Worm (Caenorhabditis elegans): ENCODE results near the gene cyn-7.
A peak's percentile ranks its signal among the peaks of the same experiment; 100 is the strongest.

cyn-7 gene

ce11 chrV:15143798-15144197 is 43.4 kb downstream of the cyn-7 start, which contains the start of gene K08F9.4 (continued):
- TF ChIP-seq hlh-17 (GFP tag; optimal IDR thresholded peaks at IDR 0.05; ENCODE audit: borderline replicate concordance) = no peak
- TF ChIP-seq aha-1 (tag; optimal IDR thresholded peaks at IDR 0.05) = no peak
- no peak for TF ChIP-seq pax-3 (tag; optimal IDR thresholded peaks at IDR 0.05)
- TF ChIP-seq tbx-2 (tag; optimal IDR thresholded peaks at IDR 0.05) = peak; percentile 50
- TF ChIP-seq unc-130 (tag; optimal IDR thresholded peaks at IDR 0.05) = peak; percentile 70
- no peak for TF ChIP-seq zag-1 (tag; optimal IDR thresholded peaks at IDR 0.05)
- peak; percentile 83 for TF ChIP-seq mep-1 (tag; optimal IDR thresholded peaks at IDR 0.05)
- TF ChIP-seq nhr-20 (tag; optimal IDR thresholded peaks at IDR 0.05) = peak; percentile 68
- no peak for TF ChIP-seq ets-5 (GFP tag; IDR thresholded peaks at IDR 0.05)
- TF ChIP-seq sox-4 (tag; optimal IDR thresholded peaks at IDR 0.05) = no peak
- peak; percentile 13 for TF ChIP-seq fkh-8 (tag; optimal IDR thresholded peaks at IDR 0.05)
- TF ChIP-seq rnt-1 (tag; optimal IDR thresholded peaks at IDR 0.05) = peak; percentile 73
- peak; percentile 82 to 83 for TF ChIP-seq efl-1 (optimal IDR thresholded peaks at IDR 0.05)
- TF ChIP-seq efl-1 (GFP tag; optimal IDR thresholded peaks at IDR 0.05 in 1 of 2) = peak; percentile 72 to 95
- no peak for TF ChIP-seq pag-3 (tag; optimal IDR thresholded peaks at IDR 0.05; ENCODE audit: borderline replicate concordance, insufficient read depth)
- TF ChIP-seq zip-4 (GFP tag; optimal IDR thresholded peaks at IDR 0.05) = no peak
- no peak for TF ChIP-seq hpl-2 (GFP tag; optimal IDR thresholded peaks at IDR 0.05)
- no peak for TF ChIP-seq dsc-1 (tag; optimal IDR thresholded peaks at IDR 0.05)
- peak; percentile 70 for TF ChIP-seq skn-1 (tag; optimal IDR thresholded peaks at IDR 0.05)
- TF ChIP-seq ceh-8 (GFP tag; optimal IDR thresholded peaks at IDR 0.05) = no peak
- no peak for TF ChIP-seq mab-9 (GFP tag; IDR thresholded peaks at IDR 0.05)
- no peak for TF ChIP-seq mdl-1 (tag; optimal IDR thresholded peaks at IDR 0.05)
- no peak for TF ChIP-seq fkh-4 (tag; optimal IDR thresholded peaks at IDR 0.05; ENCODE audit: borderline replicate concordance)
- no peak for TF ChIP-seq ztf-4 (tag; optimal IDR thresholded peaks at IDR 0.05)
- peak; percentile 38 for TF ChIP-seq F16B12.6 (tag; optimal IDR thresholded peaks at IDR 0.05)
- TF ChIP-seq ceh-90 (tag; optimal IDR thresholded peaks at IDR 0.05) = no peak
- TF ChIP-seq nhr-237 (tag; optimal IDR thresholded peaks at IDR 0.05) = peak; percentile 55
- TF ChIP-seq swsn-7 (tag; optimal IDR thresholded peaks at IDR 0.05) = peak; percentile 51
- TF ChIP-seq lsy-2 (tag; optimal IDR thresholded peaks at IDR 0.05) = peak; percentile 75 to 82
- peak; percentile 72 for TF ChIP-seq snpc-4 (tag; optimal IDR thresholded peaks at IDR 0.05)
- peak; percentile 100 for TF ChIP-seq blmp-1 (tag; optimal IDR thresholded peaks at IDR 0.05)
- TF ChIP-seq ceh-82 (tag; optimal IDR thresholded peaks at IDR 0.05) = peak; percentile 24 to 71 (median 55)
- TF ChIP-seq ces-1 (GFP tag; optimal IDR thresholded peaks at IDR 0.05) = no peak
- no peak for TF ChIP-seq lin-39 (tag; optimal IDR thresholded peaks at IDR 0.05)
- no peak for TF ChIP-seq ama-1 (optimal IDR thresholded peaks at IDR 0.05)
- TF ChIP-seq grh-1 (GFP tag; IDR thresholded peaks at IDR 0.05) = peak; percentile 31; the same call in 1 of the 2 replicates
- TF ChIP-seq irx-1 (tag; optimal IDR thresholded peaks at IDR 0.05) = peak; percentile 0
- peak; percentile 84 for TF ChIP-seq C16A3.4 (tag; optimal IDR thresholded peaks at IDR 0.05)
- no peak for TF ChIP-seq elt-2 (tag; optimal IDR thresholded peaks at IDR 0.05)
- peak; percentile 79 for TF ChIP-seq snu-23 (GFP tag; optimal IDR thresholded peaks at IDR 0.05)
- TF ChIP-seq hlh-4 (tag; optimal IDR thresholded peaks at IDR 0.05) = no peak
- TF ChIP-seq unc-98 (GFP tag; IDR thresholded peaks at IDR 0.05) = no peak
- TF ChIP-seq fos-1 (tag; optimal IDR thresholded peaks at IDR 0.05) = no peak
- TF ChIP-seq lin-15B (tag; optimal IDR thresholded peaks at IDR 0.05) = peak; percentile 84
- TF ChIP-seq fkh-10 (GFP tag; optimal IDR thresholded peaks at IDR 0.05) = no peak
- TF ChIP-seq dpl-1 (GFP tag; optimal IDR thresholded peaks at IDR 0.05) = peak; percentile 75 to 83 (median 79)
- TF ChIP-seq lin-35 (GFP tag; optimal IDR thresholded peaks at IDR 0.05) = peak; percentile 75 to 85
- peak; percentile 46 for TF ChIP-seq lir-3 (tag; optimal IDR thresholded peaks at IDR 0.05; ENCODE audit: poor library complexity)
- TF ChIP-seq unc-62 (GFP tag; optimal IDR thresholded peaks at IDR 0.05) = no peak
- peak; percentile 81 for TF ChIP-seq lin-14 (GFP tag; optimal IDR thresholded peaks at IDR 0.05)
- peak; percentile 80 for TF ChIP-seq nhr-71 (tag; optimal IDR thresholded peaks at IDR 0.05)
- peak; percentile 63 for TF ChIP-seq xbp-1 (tag; optimal IDR thresholded peaks at IDR 0.05)
- no peak for TF ChIP-seq nhr-76 (tag; optimal IDR thresholded peaks at IDR 0.05)
- no peak for TF ChIP-seq unc-30 (tag; optimal IDR thresholded peaks at IDR 0.05)
